Fruit fly (Drosophila melanogaster) S2 (cell line): ENCODE data around the gene CG4770.

Experiments
- CG8478 ChIP-seq: fragments of >200 bp; optimal IDR thresholded peaks from 2 replicates; lab custom pipeline; 2018
- CTCF ChIP-seq, 2 experiments: fragments of >200 bp; optimal IDR thresholded peaks; 2 replicates each; lab custom pipeline; 2018

Gene CG4770

dm6 chr3R:19932169-19932568 lies 13.9 kb downstream of the CG4770 start:
- no peak for TF ChIP-seq CG8478
- no peak for TF ChIP-seq CTCF (optimal IDR thresholded peaks at IDR 0.05; lab: Kevin White, UChicago)

- TF ChIP-seq CTCF (optimal IDR thresholded peaks at IDR 0.05; lab: Kevin White, UChicago) (no peak), CG8478 (no peak)
Measured at dm6 chr3R:19934840-19935776, 16.8 kb downstream of the CG4770 start, which contains the start of gene mira. Gene mira, minus strand, starts transcription at chr3R:19935120.

- no peak for TF ChIP-seq CTCF (optimal IDR thresholded peaks at IDR 0.05; lab: Kevin White, UChicago)
- TF ChIP-seq CG8478: no peak
Measured at dm6 chr3R:19935777-19936125, 17.4 kb downstream of the CG4770 start.

DNA sequence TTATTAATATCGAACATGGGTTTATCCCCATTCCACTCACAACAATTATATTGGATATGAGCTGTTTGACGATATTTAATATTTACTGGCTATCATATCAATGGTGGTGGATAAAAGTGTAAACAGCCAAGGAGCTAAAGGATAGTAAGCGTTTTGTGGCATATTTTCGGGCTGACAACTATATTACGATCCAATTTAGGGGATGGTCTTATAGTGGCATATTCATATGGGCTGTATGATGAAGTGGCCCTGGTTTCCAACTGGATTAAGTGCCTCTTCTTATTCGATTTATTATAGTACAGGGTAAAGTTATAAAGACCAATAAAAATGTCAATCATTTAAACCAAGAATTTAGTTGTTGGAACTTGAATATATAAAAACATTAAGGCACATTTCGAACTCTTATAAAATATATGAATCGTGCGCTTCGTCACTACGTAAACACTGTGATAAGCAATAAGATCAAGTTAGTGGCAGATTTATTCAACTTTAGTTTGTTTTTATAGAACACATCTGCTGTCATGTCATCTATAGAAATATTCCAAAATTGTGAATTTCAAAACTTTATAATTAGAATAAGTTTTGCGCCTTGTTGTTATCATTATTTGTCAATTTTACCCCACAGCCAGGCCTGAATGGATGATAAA lies 20.8 kb downstream of the CG4770 start:
- TF ChIP-seq CTCF (optimal IDR thresholded peaks at IDR 0.05; lab: Kevin White, UChicago) (peak; percentile 33 to 43), CG8478 (no peak)

DNA sequence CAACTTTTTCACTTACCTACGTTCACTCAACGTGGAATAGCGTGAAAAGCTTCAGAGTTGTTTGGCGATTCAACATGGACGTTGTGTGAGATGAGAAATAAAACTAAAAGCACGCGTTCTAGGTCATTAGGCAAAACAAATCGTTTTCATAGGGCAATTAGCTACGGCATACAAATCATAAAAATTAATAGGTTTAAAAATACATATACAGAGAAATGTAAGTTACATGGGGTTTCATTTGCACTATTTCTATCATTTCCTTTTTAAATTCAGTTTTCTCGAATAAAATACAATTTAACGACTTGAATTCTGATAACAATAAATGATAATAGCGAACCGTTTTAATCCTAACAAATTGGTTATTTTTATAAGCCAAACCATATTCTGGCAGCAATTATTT lies 24.0 kb downstream of the CG4770 start, which contains the start of gene CG46042:
Gene CG46042 (minus strand): TSS at position 101 of the 400 bp plus-strand sequence.
- no peak for TF ChIP-seq CG8478
- TF ChIP-seq CTCF (optimal IDR thresholded peaks at IDR 0.05; lab: Kevin White, UChicago): no peak

DNA sequence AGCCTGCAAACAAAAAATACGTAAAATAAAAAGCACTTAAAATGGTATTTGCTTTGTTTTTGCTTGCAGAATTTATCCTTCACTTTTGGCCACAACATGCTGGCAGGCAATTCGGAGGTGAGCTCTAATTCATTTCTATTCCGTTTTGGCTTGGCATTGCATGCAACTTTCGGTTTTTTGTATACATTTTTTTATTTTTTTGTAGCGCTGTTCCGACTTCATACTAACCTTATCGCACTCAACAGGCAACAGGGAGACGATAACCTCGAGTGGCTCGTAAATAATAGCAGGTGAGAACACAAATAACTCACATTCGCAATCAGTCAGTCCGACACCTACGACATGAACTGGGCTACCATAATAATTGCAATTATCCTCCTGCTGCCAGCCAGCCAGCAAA lies 29.8 kb downstream of the CG4770 start, which contains the start of gene CG4783:
Gene CG4783 (plus strand): TSS at position 301 of the 400 bp plus-strand sequence.
- no peak for TF ChIP-seq CTCF (optimal IDR thresholded peaks at IDR 0.05; lab: Kevin White, UChicago)
- no peak for TF ChIP-seq CG8478

DNA sequence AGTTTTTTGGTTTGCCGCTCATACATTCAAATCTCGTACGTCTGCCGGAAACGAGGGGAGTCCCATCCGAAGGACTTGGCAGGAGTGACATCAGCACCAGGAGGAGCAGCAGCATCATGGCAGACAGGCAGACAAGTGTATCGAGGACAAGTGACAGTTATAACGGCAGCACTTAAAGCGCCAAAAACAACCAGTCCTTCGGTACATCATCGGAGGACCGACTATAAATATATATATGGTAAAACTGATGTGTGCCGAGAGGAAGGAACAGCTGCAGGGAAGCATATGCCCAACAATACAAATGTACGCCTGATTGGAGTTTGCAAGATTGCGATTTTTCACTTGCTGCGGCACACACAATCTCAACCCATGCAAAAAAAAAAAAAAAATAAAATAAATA lies 50.4 kb downstream of the CG4770 start:
- TF ChIP-seq CG8478: no peak
- no peak for TF ChIP-seq CTCF (optimal IDR thresholded peaks at IDR 0.05; lab: Kevin White, UChicago)
